Worm (Caenorhabditis elegans): Measurements from ENCODE around the gene sqv-7.
A peak's percentile ranks its signal among the peaks of the same experiment; 100 is the strongest.

DNA sequence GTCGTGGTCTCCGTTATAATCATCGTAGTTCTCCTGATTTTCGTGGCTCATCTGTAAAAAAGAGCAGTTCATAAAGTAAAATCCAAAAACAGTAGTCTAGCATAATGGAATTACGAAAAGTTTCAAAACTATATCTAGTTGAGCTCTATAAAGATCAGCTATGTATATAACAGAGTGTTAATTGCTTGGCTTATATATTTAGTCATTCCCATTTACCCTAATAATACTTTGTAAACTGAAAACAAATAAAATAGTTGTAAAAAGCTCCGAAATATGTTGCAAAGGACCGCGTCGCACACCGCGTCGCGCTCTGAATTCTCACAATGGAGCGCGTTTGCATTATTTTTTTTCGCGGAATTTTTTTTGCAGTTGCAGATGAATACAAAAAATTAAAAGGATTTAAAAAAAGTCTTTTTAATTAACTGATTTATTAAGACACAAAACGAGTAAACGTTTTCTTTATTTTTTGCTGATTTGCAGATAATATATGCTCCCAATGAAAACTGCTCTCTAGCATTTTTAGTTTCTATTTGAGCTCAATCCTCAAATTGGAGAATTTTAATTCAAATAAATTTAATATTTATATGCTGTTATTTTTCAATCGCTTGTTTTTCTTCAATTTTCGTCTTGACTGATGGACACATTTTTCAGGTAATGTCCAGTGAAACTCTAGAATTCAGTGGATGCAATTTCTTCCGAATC lies 37.7 kb upstream of the sqv-7 start, which contains the start of the genes tcer-1 and ZK1127.5:
- no peak for TF ChIP-seq chd-7 (tag; optimal IDR thresholded peaks at IDR 0.05)
- TF ChIP-seq nhr-120 (GFP tag; IDR thresholded peaks at IDR 0.05): no peak
- TF ChIP-seq hmg-20 (GFP tag; IDR thresholded peaks at IDR 0.05): no peak
- peak; percentile 63 for TF ChIP-seq dpl-1 (GFP tag; optimal IDR thresholded peaks at IDR 0.05)
- no peak for TF ChIP-seq ZK185.1 (tag; optimal IDR thresholded peaks at IDR 0.05; ENCODE audit: poor library complexity, severe bottlenecking)
- no peak for TF ChIP-seq pha-4 (tag; optimal IDR thresholded peaks at IDR 0.05)
- peak; percentile 69 for TF ChIP-seq attf-5 (GFP tag; optimal IDR thresholded peaks at IDR 0.05)
- no peak for TF ChIP-seq ama-1 (optimal IDR thresholded peaks at IDR 0.05)
- no peak for TF ChIP-seq ama-1 (GFP tag; optimal IDR thresholded peaks at IDR 0.05)
- no peak for TF ChIP-seq lin-26 (GFP tag; IDR thresholded peaks at IDR 0.05)
- no peak for TF ChIP-seq mes-4 (tag; optimal IDR thresholded peaks at IDR 0.05)

Measured in whole organism, young adult.